Worm (Caenorhabditis elegans) whole organism, midembryonic: ENCODE measurements around the gene flp-6.

Source experiments
- cog-1 ChIP-seq: sonication (generic microtip); optimal IDR thresholded peaks from 2 replicates; lab custom pipeline; 2016; ENCODE audit warnings: missing genetic modification characterization, missing compliant biosample characterization
- flt-1 ChIP-seq: fragments of 200-800 bp; sonication (Bioruptor generic); IDR thresholded peaks from 2 replicates; pipeline ENCODE4 v1.3.6; 2022; ENCODE audit warnings: missing genetic modification characterization, missing compliant biosample characterization
- klf-2 ChIP-seq: fragments of 200-800 bp; sonication (Bioruptor generic); conservative IDR thresholded peaks from 2 replicates; pipeline ENCODE4 v1.3.6; 2022; ENCODE audit warnings: missing genetic modification reagents, missing genetic modification characterization, missing compliant biosample characterization
- ref-1 ChIP-seq: fragments of 200-800 bp; sonication (Bioruptor generic); conservative IDR thresholded peaks from 2 replicates; pipeline ENCODE4 v1.3.6; 2022; ENCODE audit warnings: missing genetic modification reagents, missing genetic modification characterization, missing compliant biosample characterization
- ztf-23 ChIP-seq: fragments of 200-800 bp; sonication (Bioruptor generic); IDR thresholded peaks from 2 replicates; pipeline ENCODE4 v1.3.6; 2022; ENCODE audit warnings: missing genetic modification reagents, missing genetic modification characterization, missing compliant biosample characterization
- ztf-29 ChIP-seq: fragments of 200-800 bp; sonication (Bioruptor generic); IDR thresholded peaks from 2 replicates; pipeline ENCODE4 v1.3.6; 2022; ENCODE audit warnings: missing genetic modification reagents, missing genetic modification characterization, missing compliant biosample characterization

DNA sequence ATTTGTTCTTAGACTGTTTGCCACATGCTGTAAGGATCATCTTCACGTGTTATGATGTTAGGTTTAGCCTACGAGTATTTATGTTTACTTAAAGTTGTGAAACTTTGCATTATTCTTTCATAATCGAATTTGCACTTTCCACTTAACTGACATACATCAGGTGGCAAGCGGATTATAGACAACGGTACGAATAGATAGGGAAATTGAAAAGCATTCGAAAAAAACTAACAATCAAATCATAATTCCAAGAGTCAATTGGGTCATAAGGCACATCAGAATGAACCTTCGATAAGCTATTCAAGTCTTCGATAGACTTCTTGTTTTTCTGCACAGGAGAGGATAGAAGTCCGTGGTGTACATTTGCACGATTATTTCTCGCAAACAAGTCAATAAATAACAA lies 20.7 kb downstream of the flp-6 start:
- TF ChIP-seq ztf-29 (GFP tag; lab: Robert Waterston, UW): no peak
- TF ChIP-seq cog-1 (tag; lab: Kevin White, UChicago): no peak
- TF ChIP-seq flt-1 (GFP tag; lab: Robert Waterston, UW): no peak
- no peak for TF ChIP-seq ref-1 (GFP tag; lab: Robert Waterston, UW)
- no peak for TF ChIP-seq klf-2
- TF ChIP-seq ztf-23: no peak
